Worm (Caenorhabditis elegans): Measurements from ENCODE around the gene F26D10.13.
A peak's percentile ranks its signal among the peaks of the same experiment; 100 is the strongest.

F26D10.13 gene

DNA sequence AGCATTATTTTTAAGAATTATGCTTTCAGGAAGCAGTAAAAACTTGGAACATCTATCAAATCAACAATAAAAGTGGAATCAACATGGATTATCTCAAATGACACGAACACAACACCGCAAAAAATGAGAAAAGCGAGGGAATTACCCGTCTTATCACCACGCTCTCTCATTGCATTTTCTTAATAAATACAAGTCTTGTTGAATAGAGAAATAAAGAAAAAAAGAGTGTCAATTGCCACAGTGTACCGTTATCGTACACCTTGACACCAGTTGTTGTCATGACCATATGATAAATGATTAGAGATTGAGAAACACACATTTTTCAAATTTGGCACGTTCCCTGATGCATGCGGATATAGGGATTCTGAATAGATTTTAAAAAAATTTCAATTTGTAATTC, 900 bp downstream of the F26D10.13 start:
- TF ChIP-seq ceh-36 (tag; optimal IDR thresholded peaks at IDR 0.05) (no peak), tra-4 (tag; optimal IDR thresholded peaks at IDR 0.05) (no peak), ceh-13 (GFP tag; optimal IDR thresholded peaks at IDR 0.05) (no peak), ama-1 (optimal IDR thresholded peaks at IDR 0.05) (no peak), hmbx-1 (tag; optimal IDR thresholded peaks at IDR 0.05) (no peak), aly-1 (tag; optimal IDR thresholded peaks at IDR 0.05) (no peak), pes-1 (GFP tag; IDR thresholded peaks at IDR 0.05) (no peak), tbx-37 (GFP tag; conservative IDR thresholded peaks at IDR 0.05) (no peak), hnd-1 (tag; optimal IDR thresholded peaks at IDR 0.05) (no peak), flt-1 (GFP tag; IDR thresholded peaks at IDR 0.05) (no peak), hmg-4 (GFP tag; optimal IDR thresholded peaks at IDR 0.05) (no peak), tbx-11 (GFP tag; IDR thresholded peaks at IDR 0.05) (no peak), scrt-1 (GFP tag; IDR thresholded peaks at IDR 0.05) (no peak), ets-7 (tag; optimal IDR thresholded peaks at IDR 0.05) (no peak), B0310.2 (tag; optimal IDR thresholded peaks at IDR 0.05) (no peak), F13C5.2 (tag; optimal IDR thresholded peaks at IDR 0.05) (no peak), sea-1 (GFP tag; conservative IDR thresholded peaks at IDR 0.05) (no peak)

- no peak for TF ChIP-seq ceh-36 (tag; optimal IDR thresholded peaks at IDR 0.05)
- no peak for TF ChIP-seq scrt-1 (GFP tag; IDR thresholded peaks at IDR 0.05)
- TF ChIP-seq F13C5.2 (tag; optimal IDR thresholded peaks at IDR 0.05): no peak
- no peak for TF ChIP-seq tra-4 (tag; optimal IDR thresholded peaks at IDR 0.05)
- no peak for TF ChIP-seq hmg-4 (GFP tag; optimal IDR thresholded peaks at IDR 0.05)
- TF ChIP-seq tbx-37 (GFP tag; conservative IDR thresholded peaks at IDR 0.05): no peak
- no peak for TF ChIP-seq pes-1 (GFP tag; IDR thresholded peaks at IDR 0.05)
- TF ChIP-seq tbx-11 (GFP tag; IDR thresholded peaks at IDR 0.05): no peak
- no peak for TF ChIP-seq ceh-13 (GFP tag; optimal IDR thresholded peaks at IDR 0.05)
- no peak for TF ChIP-seq ets-7 (tag; optimal IDR thresholded peaks at IDR 0.05)
- no peak for TF ChIP-seq sea-1 (GFP tag; conservative IDR thresholded peaks at IDR 0.05)
- no peak for TF ChIP-seq B0310.2 (tag; optimal IDR thresholded peaks at IDR 0.05)
- no peak for TF ChIP-seq hmbx-1 (tag; optimal IDR thresholded peaks at IDR 0.05)
- TF ChIP-seq aly-1 (tag; optimal IDR thresholded peaks at IDR 0.05): no peak
- no peak for TF ChIP-seq ama-1 (optimal IDR thresholded peaks at IDR 0.05)
- no peak for TF ChIP-seq flt-1 (GFP tag; IDR thresholded peaks at IDR 0.05)
- no peak for TF ChIP-seq hnd-1 (tag; optimal IDR thresholded peaks at IDR 0.05)
These were observed 2.2 kb downstream of the F26D10.13 start, which contains the start of gene ZK550.6 for ce11 chrIV:17262385-17262784. Gene ZK550.6 (minus strand): TSS chrIV:17262485.

DNA sequence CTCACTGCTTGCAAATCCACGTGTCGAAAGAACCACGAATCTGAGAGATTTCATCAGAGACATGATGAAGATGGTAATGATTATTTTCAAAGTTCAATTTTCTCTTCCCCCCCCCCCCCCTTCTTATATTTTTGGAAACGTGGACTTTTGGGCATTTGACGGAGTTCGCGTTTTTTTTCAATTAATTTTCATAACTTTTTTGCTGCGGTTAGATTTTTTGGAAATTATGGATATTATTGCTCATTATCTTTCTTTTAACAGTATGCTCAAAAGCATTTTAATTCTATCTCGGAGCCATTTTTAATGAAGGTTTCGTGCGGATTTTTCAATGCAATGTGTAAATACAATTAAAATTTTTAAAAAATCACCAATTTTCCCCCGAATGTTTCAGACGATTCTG, 5.3 kb downstream of the F26D10.13 start, which contains the start of gene phyh-1:
TSS of gene phyh-1 (minus strand) at position 101 of the 400 bp plus-strand sequence.
- TF ChIP-seq ets-7 (tag; optimal IDR thresholded peaks at IDR 0.05): no peak
- TF ChIP-seq pes-1 (GFP tag; IDR thresholded peaks at IDR 0.05): no peak
- TF ChIP-seq tbx-37 (GFP tag; conservative IDR thresholded peaks at IDR 0.05): no peak
- no peak for TF ChIP-seq B0310.2 (tag; optimal IDR thresholded peaks at IDR 0.05)
- no peak for TF ChIP-seq hmbx-1 (tag; optimal IDR thresholded peaks at IDR 0.05)
- no peak for TF ChIP-seq scrt-1 (GFP tag; IDR thresholded peaks at IDR 0.05)
- no peak for TF ChIP-seq ceh-13 (GFP tag; optimal IDR thresholded peaks at IDR 0.05)
- no peak for TF ChIP-seq hmg-4 (GFP tag; optimal IDR thresholded peaks at IDR 0.05)

DNA sequence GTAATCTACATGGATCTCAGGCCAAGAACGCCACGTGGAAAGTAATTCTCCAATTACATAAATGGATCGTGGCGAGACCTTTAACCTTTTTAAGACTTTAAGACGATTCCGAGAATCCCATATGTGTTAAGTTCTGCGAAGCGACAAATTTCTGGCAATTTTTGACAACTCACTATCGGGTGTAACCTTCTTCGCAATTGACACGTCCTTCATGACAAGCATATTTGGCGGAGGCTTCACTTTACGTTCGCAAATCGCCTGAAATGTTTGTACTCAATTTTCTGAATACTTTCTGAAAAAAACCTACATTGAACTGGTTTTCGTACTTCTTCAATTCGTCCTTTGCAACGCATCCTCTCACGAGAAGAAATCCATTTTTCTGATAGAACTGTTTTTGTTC, 5.8 kb downstream of the F26D10.13 start:
- TF ChIP-seq scrt-1 (GFP tag; IDR thresholded peaks at IDR 0.05) (no peak), ets-7 (tag; optimal IDR thresholded peaks at IDR 0.05) (no peak), hmbx-1 (tag; optimal IDR thresholded peaks at IDR 0.05) (no peak), F13C5.2 (tag; optimal IDR thresholded peaks at IDR 0.05) (no peak), ceh-36 (tag; optimal IDR thresholded peaks at IDR 0.05) (no peak), tbx-11 (GFP tag; IDR thresholded peaks at IDR 0.05) (no peak), aly-1 (tag; optimal IDR thresholded peaks at IDR 0.05) (no peak), hnd-1 (tag; optimal IDR thresholded peaks at IDR 0.05) (no peak), tbx-37 (GFP tag; conservative IDR thresholded peaks at IDR 0.05) (no peak), B0310.2 (tag; optimal IDR thresholded peaks at IDR 0.05) (no peak), sea-1 (GFP tag; conservative IDR thresholded peaks at IDR 0.05) (no peak), ceh-13 (GFP tag; optimal IDR thresholded peaks at IDR 0.05) (no peak), ama-1 (optimal IDR thresholded peaks at IDR 0.05) (no peak), hmg-4 (GFP tag; optimal IDR thresholded peaks at IDR 0.05) (no peak), flt-1 (GFP tag; IDR thresholded peaks at IDR 0.05) (no peak), pes-1 (GFP tag; IDR thresholded peaks at IDR 0.05) (no peak), tra-4 (tag; optimal IDR thresholded peaks at IDR 0.05) (no peak)

DNA sequence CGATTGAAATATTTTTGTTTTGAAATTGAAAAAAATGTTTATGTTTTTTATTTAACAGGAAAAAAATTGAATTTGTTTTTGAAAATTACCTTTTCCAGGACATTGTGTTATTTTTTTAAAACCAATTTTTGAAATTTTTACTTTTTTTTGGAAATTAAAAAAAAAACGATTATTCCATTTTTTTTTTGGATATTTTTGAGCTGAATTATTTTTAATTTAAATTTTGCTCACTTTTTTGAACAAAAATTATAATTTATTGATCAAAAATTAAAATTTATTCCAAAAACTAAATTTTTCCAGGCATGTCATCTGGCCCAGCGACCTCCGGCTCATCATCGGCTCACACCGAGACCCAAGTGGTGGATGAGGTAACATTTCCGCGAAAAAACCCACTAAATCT, 9.6 kb downstream of the F26D10.13 start, which contains the start of gene gtf-2E1:
TSS of gene gtf-2E1 (plus strand) at position 301 of the 400 bp plus-strand sequence.
- no peak for TF ChIP-seq pes-1 (GFP tag; IDR thresholded peaks at IDR 0.05)
- no peak for TF ChIP-seq ceh-13 (GFP tag; optimal IDR thresholded peaks at IDR 0.05)
- TF ChIP-seq ets-7 (tag; optimal IDR thresholded peaks at IDR 0.05): no peak

DNA sequence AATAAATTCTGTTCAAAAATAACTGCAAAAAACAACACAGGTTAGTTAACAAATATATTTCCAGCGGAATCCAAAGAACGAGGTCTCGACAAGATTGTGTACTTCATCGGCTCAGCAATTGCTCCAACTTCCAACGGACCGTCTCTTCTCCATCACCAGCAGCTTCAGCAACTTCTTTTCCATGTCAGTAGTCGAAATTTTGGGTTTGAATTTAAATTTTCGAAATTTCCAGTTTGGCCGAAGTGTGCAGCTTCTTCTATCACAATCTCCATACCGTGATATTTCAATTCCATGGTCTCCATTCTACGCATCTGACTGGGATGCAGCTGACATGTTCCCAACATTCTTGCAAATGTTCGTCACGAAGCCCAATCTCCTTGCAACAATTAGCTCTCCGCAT, 11.2 kb downstream of the F26D10.13 start:
- no peak for TF ChIP-seq sea-1 (GFP tag; conservative IDR thresholded peaks at IDR 0.05)
- no peak for TF ChIP-seq tra-4 (tag; optimal IDR thresholded peaks at IDR 0.05)
- TF ChIP-seq ceh-36 (tag; optimal IDR thresholded peaks at IDR 0.05): no peak
- TF ChIP-seq scrt-1 (GFP tag; IDR thresholded peaks at IDR 0.05): no peak
- no peak for TF ChIP-seq ets-7 (tag; optimal IDR thresholded peaks at IDR 0.05)
- TF ChIP-seq pes-1 (GFP tag; IDR thresholded peaks at IDR 0.05): no peak
- no peak for TF ChIP-seq ama-1 (optimal IDR thresholded peaks at IDR 0.05)
- no peak for TF ChIP-seq hmg-4 (GFP tag; optimal IDR thresholded peaks at IDR 0.05)
- no peak for TF ChIP-seq tbx-37 (GFP tag; conservative IDR thresholded peaks at IDR 0.05)

DNA sequence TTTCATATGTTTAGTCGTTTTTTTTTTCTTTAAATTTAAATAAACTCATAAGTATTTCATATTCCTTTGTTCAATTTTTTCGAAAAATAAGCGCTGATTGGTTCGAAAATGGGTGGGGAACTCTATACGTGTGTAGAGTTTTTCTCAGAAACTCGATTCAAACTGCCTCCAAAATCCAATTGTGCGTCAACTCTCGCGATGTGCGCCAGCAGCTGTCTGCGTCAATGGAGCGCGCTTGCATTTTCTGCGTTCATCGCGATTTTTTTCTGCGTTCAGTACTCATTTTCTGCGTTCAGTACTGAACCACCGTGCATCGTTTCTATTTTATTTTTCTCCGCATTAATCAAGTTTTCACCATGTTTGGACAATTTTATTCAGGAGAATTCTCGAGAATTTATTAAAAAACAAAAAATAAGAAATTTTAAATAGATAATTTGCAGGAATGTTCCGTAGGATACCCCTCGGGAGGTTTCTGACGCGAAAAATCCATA, 14.9 kb downstream of the F26D10.13 start, which contains the start of gene eelo-2:
TSS of gene eelo-2 (plus strand) at position 441 of the 491 bp plus-strand sequence.
- no peak for TF ChIP-seq aly-1 (tag; optimal IDR thresholded peaks at IDR 0.05)
- TF ChIP-seq B0310.2 (tag; optimal IDR thresholded peaks at IDR 0.05): no peak
- peak; percentile 72 for TF ChIP-seq pes-1 (GFP tag; IDR thresholded peaks at IDR 0.05)
- TF ChIP-seq ama-1 (optimal IDR thresholded peaks at IDR 0.05): no peak
- no peak for TF ChIP-seq tbx-11 (GFP tag; IDR thresholded peaks at IDR 0.05)
- TF ChIP-seq scrt-1 (GFP tag; IDR thresholded peaks at IDR 0.05): 0 out of 2 replicates have a peak, but pooled peaks have one; percentile 31
- no peak for TF ChIP-seq sea-1 (GFP tag; conservative IDR thresholded peaks at IDR 0.05)
- TF ChIP-seq flt-1 (GFP tag; IDR thresholded peaks at IDR 0.05): 0 out of 2 replicates have a peak, but pooled peaks have one; percentile 36
- TF ChIP-seq tra-4 (tag; optimal IDR thresholded peaks at IDR 0.05): no peak
- peak; percentile 92 for TF ChIP-seq F13C5.2 (tag; optimal IDR thresholded peaks at IDR 0.05)
- no peak for TF ChIP-seq hmbx-1 (tag; optimal IDR thresholded peaks at IDR 0.05)
- TF ChIP-seq hmg-4 (GFP tag; optimal IDR thresholded peaks at IDR 0.05): peak; percentile 89
- no peak for TF ChIP-seq ceh-13 (GFP tag; optimal IDR thresholded peaks at IDR 0.05)
- TF ChIP-seq ceh-36 (tag; optimal IDR thresholded peaks at IDR 0.05): peak; percentile 5
- TF ChIP-seq ets-7 (tag; optimal IDR thresholded peaks at IDR 0.05): no peak
- peak; percentile 50; the same call in 1 of the 2 replicates for TF ChIP-seq tbx-37 (GFP tag; conservative IDR thresholded peaks at IDR 0.05)
- TF ChIP-seq hnd-1 (tag; optimal IDR thresholded peaks at IDR 0.05): peak; percentile 22

Measured in whole organism, early embryonic.